Fruit fly (Drosophila melanogaster) whole organism: Measurements from ENCODE around the gene CG5808.
A peak's percentile ranks its signal among the peaks of the same experiment; 100 is the strongest.

Source experiments
- CG8478 ChIP-seq: fragments of >200 bp; optimal IDR thresholded peaks from 2 replicates; lab custom pipeline; 2018; ENCODE audit warnings: inconsistent platforms
- Dll ChIP-seq: fragments of >200 bp; optimal IDR thresholded peaks from 2 replicates; lab custom pipeline; 2017
- EcR ChIP-seq, 2 experiments: fragments of >200 bp; optimal IDR thresholded peaks; 2 replicates each; lab custom pipeline; 2017; ENCODE audit warnings: missing biosample characterization in 2 of 2, missing genetic modification characterization in 2 of 2, missing genetic modification reagents in 2 of 2
- pan ChIP-seq: fragments of >200 bp; optimal IDR thresholded peaks from 2 replicates; lab custom pipeline; 2017
- psq ChIP-seq: fragments of >200 bp; optimal IDR thresholded peaks from 2 replicates; lab custom pipeline; 2017
- usp ChIP-seq: fragments of >200 bp; optimal IDR thresholded peaks from 2 replicates; lab custom pipeline; 2017; ENCODE audit warnings: missing biosample characterization, missing genetic modification characterization, mixed read lengths

CG5808 gene

DNA sequence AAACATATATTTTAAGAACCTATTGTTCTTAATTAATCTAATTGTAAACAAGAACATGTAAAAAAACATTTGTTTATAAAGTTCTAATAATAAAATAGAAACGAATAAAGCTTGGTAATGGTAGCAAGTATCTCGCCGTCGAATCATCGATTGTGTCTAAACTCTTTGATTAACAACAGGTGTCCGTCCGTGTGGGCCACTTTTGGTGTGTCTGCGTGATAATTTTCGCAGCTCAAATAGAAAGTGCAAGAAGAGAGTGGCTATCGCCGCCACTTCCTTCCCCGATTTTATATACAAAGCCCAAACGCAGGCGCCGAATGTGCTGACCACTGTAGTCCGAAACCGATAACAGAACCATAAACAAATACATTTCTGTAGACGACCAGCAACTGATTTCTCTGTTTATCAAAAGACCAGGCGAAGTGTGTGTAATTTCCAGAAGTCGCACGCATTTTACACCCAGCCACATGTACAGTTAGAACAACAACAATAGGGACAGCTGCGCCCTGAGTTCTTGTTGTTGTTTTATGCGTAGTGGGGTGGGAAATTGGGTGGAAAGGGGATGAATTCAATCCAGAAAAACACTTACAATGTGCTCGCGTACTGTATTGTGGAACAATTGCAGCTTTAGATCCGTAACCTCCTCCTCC lies 3.7 kb downstream of the CG5808 start:
- no peak for TF ChIP-seq CG8478 (lab: Kevin White, UChicago)
- TF ChIP-seq pan: no peak
- TF ChIP-seq psq (lab: Kevin White, UChicago): no peak
- TF ChIP-seq Dll: no peak
- no peak for TF ChIP-seq EcR (GFP tag; optimal IDR thresholded peaks at IDR 0.05; lab: Kevin White, UChicago)
- no peak for TF ChIP-seq usp (GFP tag; lab: Kevin White, UChicago)

dm6 chr3R:24812394-24812793 lies 4.4 kb downstream of the CG5808 start:
- TF ChIP-seq usp (GFP tag; lab: Kevin White, UChicago) (no peak), pan (no peak), Dll (no peak), CG8478 (lab: Kevin White, UChicago) (no peak), EcR (GFP tag; optimal IDR thresholded peaks at IDR 0.05; lab: Kevin White, UChicago) (no peak), psq (lab: Kevin White, UChicago) (no peak)

DNA sequence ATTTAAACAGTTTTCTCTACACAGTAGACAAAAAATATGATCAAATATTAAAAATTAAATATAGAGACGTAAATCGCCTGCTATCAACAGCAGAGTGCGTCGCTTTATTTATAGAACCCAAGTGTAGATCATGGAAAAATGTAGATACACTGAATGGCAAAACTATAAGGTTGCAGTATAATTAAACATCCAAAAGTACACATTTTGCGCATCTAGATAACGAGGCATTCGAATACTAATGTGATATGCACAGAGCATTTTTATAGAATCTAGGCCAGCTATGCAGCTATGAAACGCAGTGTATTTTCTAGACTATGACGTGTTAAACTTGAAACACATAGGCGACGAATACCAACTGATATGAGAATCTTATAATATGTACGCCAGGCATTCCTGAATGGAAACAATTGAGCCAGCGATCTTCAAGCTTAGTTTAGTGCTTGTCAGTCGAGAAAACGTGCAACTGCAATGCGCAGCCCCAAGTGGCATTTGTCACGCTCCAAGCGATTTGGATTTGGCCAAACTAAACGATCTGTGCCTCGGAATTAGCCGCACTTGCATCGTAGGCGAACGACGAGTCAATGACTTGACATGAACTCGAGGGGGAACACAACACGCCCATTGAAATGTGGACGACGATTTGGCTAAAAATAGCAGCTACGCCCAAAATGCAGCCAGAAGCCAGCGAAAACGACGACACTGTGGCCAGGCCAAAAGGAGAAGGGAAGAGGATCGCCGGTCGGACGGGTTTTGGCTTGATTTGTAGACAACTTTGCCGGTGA lies 5.8 kb downstream of the CG5808 start:
- TF ChIP-seq EcR (GFP tag; optimal IDR thresholded peaks at IDR 0.05; lab: Kevin White, UChicago): peak in 1 of 2 experiments; percentile 89
- TF ChIP-seq pan: no peak
- no peak for TF ChIP-seq psq (lab: Kevin White, UChicago)
- TF ChIP-seq Dll: no peak

DNA sequence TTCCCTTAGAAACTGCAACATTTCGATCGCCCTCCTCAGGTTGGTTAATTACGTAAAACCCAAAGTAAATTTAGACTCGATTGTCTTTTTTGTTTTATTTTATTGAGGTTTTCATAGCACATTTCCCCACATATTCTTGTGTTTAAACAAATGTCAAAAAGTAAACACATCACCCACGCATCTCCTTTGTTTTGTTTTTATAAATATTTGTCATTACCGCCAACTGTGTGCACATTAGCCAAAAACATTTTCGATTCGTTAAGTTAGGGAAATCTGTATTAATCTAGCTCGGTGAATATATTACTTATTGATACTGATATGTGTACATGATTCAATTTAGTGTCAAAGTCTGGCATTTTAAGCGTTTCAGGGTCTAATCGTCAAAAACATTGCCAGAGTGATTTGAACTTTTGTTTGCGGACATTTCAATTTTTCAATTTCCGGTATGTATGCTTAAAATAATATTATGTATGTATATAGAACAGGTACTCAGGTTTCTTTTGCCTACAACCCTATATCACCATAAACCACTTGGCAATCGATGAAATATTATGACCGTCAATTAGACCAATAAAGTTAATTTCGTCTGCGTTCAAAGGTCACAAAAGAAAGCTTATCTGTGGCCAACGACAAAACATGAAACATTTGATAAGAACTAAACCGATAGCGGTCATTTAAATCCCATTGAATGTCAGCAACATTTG lies 7.1 kb downstream of the CG5808 start:
- TF ChIP-seq Dll: no peak
- no peak for TF ChIP-seq CG8478 (lab: Kevin White, UChicago)
- TF ChIP-seq psq (lab: Kevin White, UChicago): no peak
- no peak for TF ChIP-seq usp (GFP tag; lab: Kevin White, UChicago)
- TF ChIP-seq pan: no peak
- TF ChIP-seq EcR (GFP tag; optimal IDR thresholded peaks at IDR 0.05; lab: Kevin White, UChicago): no peak

DNA sequence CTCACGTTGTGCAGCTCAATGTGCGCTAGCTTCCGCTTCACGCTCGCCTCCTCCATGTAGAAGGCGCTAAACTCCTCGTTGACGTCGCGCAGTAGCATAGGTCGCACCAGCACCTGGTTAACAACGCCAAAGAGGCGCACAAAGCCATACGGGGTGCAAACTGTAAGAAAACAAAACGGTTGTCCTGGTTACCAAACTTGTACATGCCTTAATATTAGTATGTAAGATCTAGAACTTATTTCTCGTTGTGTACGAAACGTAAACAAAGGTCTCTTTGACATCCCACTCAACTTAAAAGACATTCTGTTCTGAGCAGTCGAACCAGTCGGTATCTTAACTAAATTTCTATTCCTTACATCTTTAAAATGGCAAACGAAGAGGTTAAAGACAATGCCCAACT lies 9.5 kb downstream of the CG5808 start, which contains the start of gene CG6980:
Gene CG6980, plus strand, starts transcription at position 301 of the 400 bp plus-strand sequence.
- TF ChIP-seq usp (GFP tag; lab: Kevin White, UChicago) (no peak), EcR (GFP tag; optimal IDR thresholded peaks at IDR 0.05; lab: Kevin White, UChicago) (no peak), psq (lab: Kevin White, UChicago) (no peak), CG8478 (lab: Kevin White, UChicago) (no peak), Dll (no peak), pan (no peak)

dm6 chr3R:24805048-24805447 lies 11.8 kb downstream of the CG5808 start, which contains the start of gene polybromo:
Gene polybromo (minus strand): TSS chr3R:24805259.
- TF ChIP-seq usp (GFP tag; lab: Kevin White, UChicago): no peak
- TF ChIP-seq psq (lab: Kevin White, UChicago): no peak
- no peak for TF ChIP-seq EcR (GFP tag; optimal IDR thresholded peaks at IDR 0.05; lab: Kevin White, UChicago)
- no peak for TF ChIP-seq pan

DNA sequence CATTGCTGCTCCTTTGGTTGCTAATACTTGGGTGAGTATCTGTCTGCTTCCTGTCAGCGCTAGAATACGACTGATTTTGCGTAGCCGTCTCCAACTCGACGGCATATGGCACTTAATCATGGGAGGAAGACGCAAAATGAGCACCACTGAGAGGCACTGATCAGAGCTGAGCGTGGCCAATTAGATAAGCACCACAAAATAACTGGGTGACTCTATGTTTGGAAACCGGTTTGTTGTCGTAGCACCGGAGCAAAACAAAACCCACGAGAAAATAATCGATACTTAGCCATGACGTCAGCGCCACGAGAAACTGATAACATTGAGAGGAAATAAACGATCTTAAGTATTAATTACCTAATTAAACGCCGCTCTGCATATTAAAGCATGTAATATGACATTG lies 17.3 kb downstream of the CG5808 start, which contains the start of gene Ude:
Gene Ude, minus strand, starts transcription at position 166 of the 400 bp plus-strand sequence.
- TF ChIP-seq CG8478 (lab: Kevin White, UChicago) (no peak), EcR (GFP tag; optimal IDR thresholded peaks at IDR 0.05; lab: Kevin White, UChicago) (no peak), Dll (no peak), pan (no peak), psq (lab: Kevin White, UChicago) (no peak), usp (GFP tag; lab: Kevin White, UChicago) (no peak)

- TF ChIP-seq EcR (GFP tag; optimal IDR thresholded peaks at IDR 0.05; lab: Kevin White, UChicago) (no peak), usp (GFP tag; lab: Kevin White, UChicago) (no peak), Dll (no peak), CG8478 (lab: Kevin White, UChicago) (no peak), pan (no peak), psq (lab: Kevin White, UChicago) (no peak)
These were observed 18.2 kb downstream of the CG5808 start for dm6 chr3R:24798595-24798994.

- TF ChIP-seq psq (lab: Kevin White, UChicago) (no peak), EcR (GFP tag; optimal IDR thresholded peaks at IDR 0.05; lab: Kevin White, UChicago) (no peak), usp (GFP tag; lab: Kevin White, UChicago) (no peak), Dll (no peak), pan (no peak), CG8478 (lab: Kevin White, UChicago) (no peak)
These were observed 26.8 kb downstream of the CG5808 start, which contains the start of gene CG13634 for dm6 chr3R:24790036-24790435. Gene CG13634 (minus strand): TSS chr3R:24790136.

- TF ChIP-seq CG8478 (lab: Kevin White, UChicago) (no peak), usp (GFP tag; lab: Kevin White, UChicago) (no peak), psq (lab: Kevin White, UChicago) (no peak)
These were observed 29.1 kb downstream of the CG5808 start, which contains the start of gene Ets96B for dm6 chr3R:24787734-24788133. Gene Ets96B (plus strand): TSS chr3R:24788054.

DNA sequence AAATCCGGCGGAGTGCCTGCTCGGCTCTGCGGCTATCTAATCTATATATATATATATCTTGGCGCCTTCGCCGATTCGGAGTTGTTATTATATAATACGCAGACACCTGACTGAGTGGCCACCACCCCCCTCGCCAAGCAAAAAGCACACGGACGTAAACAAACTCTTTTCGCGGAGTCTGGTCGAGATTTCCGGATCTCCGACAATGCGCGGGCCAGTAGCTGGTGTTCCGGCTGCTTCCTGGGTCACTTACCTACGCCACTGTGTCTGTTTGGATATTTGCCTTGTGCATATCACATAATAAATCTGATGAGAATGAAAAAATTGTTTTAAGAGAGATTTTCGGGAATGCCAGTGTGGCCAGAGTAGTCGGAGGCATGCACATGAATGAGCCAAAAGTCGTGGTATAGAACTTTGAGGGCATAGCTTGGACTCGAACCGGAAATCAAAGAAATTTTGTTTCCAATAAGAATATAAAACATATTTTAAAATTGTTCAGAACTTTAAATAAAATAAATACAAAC lies 29.7 kb downstream of the CG5808 start, which contains the start of gene CG5805:
Gene CG5805, minus strand, starts transcription at position 380 of the 524 bp plus-strand sequence.
- TF ChIP-seq CG8478 (lab: Kevin White, UChicago): no peak
- no peak for TF ChIP-seq pan
- no peak for TF ChIP-seq Dll
